Worm (Caenorhabditis elegans): Measurements from ENCODE around the gene F52E10.2.
A peak's percentile ranks its signal among the peaks of the same experiment; 100 is the strongest.

Gene F52E10.2

ce11 chrX:16297123-16297522 lies 14.1 kb upstream of the F52E10.2 start:
- TF ChIP-seq dao-5 (tag; optimal IDR thresholded peaks at IDR 0.05) (no peak), W03F9.2 (tag; optimal IDR thresholded peaks at IDR 0.05) (no peak), him-1 (tag; optimal IDR thresholded peaks at IDR 0.05) (no peak)

- TF ChIP-seq W03F9.2 (tag; optimal IDR thresholded peaks at IDR 0.05) (no peak), him-1 (tag; optimal IDR thresholded peaks at IDR 0.05) (no peak)
Observed at ce11 chrX:16292933-16293332, 9.9 kb upstream of the F52E10.2 start, which contains the start of gene F52E10.4. Gene F52E10.4 (minus strand): TSS chrX:16293033.

ce11 chrX:16290536-16290935 lies 7.5 kb upstream of the F52E10.2 start:
- TF ChIP-seq W03F9.2 (tag; optimal IDR thresholded peaks at IDR 0.05) = no peak
- TF ChIP-seq dao-5 (tag; optimal IDR thresholded peaks at IDR 0.05) = no peak
- no peak for TF ChIP-seq him-1 (tag; optimal IDR thresholded peaks at IDR 0.05)

ce11 chrX:16289635-16290034 lies 6.6 kb upstream of the F52E10.2 start:
- TF ChIP-seq dao-5 (tag; optimal IDR thresholded peaks at IDR 0.05) (no peak), W03F9.2 (tag; optimal IDR thresholded peaks at IDR 0.05) (no peak), him-1 (tag; optimal IDR thresholded peaks at IDR 0.05) (no peak)

ce11 chrX:16285151-16285550 lies 2.1 kb upstream of the F52E10.2 start:
- no peak for TF ChIP-seq W03F9.2 (tag; optimal IDR thresholded peaks at IDR 0.05)
- no peak for TF ChIP-seq him-1 (tag; optimal IDR thresholded peaks at IDR 0.05)
- TF ChIP-seq dao-5 (tag; optimal IDR thresholded peaks at IDR 0.05) = no peak

- TF ChIP-seq W03F9.2 (tag; optimal IDR thresholded peaks at IDR 0.05) = no peak
- TF ChIP-seq dao-5 (tag; optimal IDR thresholded peaks at IDR 0.05) = no peak
- TF ChIP-seq him-1 (tag; optimal IDR thresholded peaks at IDR 0.05) = no peak
Observed at ce11 chrX:16275255-16275813, 7.7 kb downstream of the F52E10.2 start, which contains the start of gene sdc-1. Gene sdc-1 (plus strand): TSS chrX:16275763.

- TF ChIP-seq dao-5 (tag; optimal IDR thresholded peaks at IDR 0.05) (no peak), W03F9.2 (tag; optimal IDR thresholded peaks at IDR 0.05) (peak; percentile 41)
Observed at ce11 chrX:16271147-16271546, 11.9 kb downstream of the F52E10.2 start.

ce11 chrX:16269969-16270368 lies 13.0 kb downstream of the F52E10.2 start, which contains the start of gene ifa-3:
Gene ifa-3 (minus strand): TSS chrX:16270069.
- TF ChIP-seq dao-5 (tag; optimal IDR thresholded peaks at IDR 0.05) = no peak
- TF ChIP-seq him-1 (tag; optimal IDR thresholded peaks at IDR 0.05) = no peak
- TF ChIP-seq W03F9.2 (tag; optimal IDR thresholded peaks at IDR 0.05) = no peak

ce11 chrX:16265636-16266384 lies 17.2 kb downstream of the F52E10.2 start, which contains the start of gene mua-6:
Gene mua-6 (minus strand): TSS chrX:16265686.
- TF ChIP-seq dao-5 (tag; optimal IDR thresholded peaks at IDR 0.05) (no peak), W03F9.2 (tag; optimal IDR thresholded peaks at IDR 0.05) (no peak), him-1 (tag; optimal IDR thresholded peaks at IDR 0.05) (no peak)

ce11 chrX:16263287-16263686 lies 19.7 kb downstream of the F52E10.2 start:
- TF ChIP-seq dao-5 (tag; optimal IDR thresholded peaks at IDR 0.05) = no peak

ce11 chrX:16261993-16262392 lies 21.0 kb downstream of the F52E10.2 start, which contains the start of gene sgk-1:
Gene sgk-1 (minus strand): TSS chrX:16262122.
- TF ChIP-seq W03F9.2 (tag; optimal IDR thresholded peaks at IDR 0.05) (no peak), him-1 (tag; optimal IDR thresholded peaks at IDR 0.05) (no peak), dao-5 (tag; optimal IDR thresholded peaks at IDR 0.05) (no peak)

ce11 chrX:16260077-16260476 lies 22.9 kb downstream of the F52E10.2 start:
- TF ChIP-seq W03F9.2 (tag; optimal IDR thresholded peaks at IDR 0.05) (no peak), dao-5 (tag; optimal IDR thresholded peaks at IDR 0.05) (no peak), him-1 (tag; optimal IDR thresholded peaks at IDR 0.05) (no peak)

- TF ChIP-seq him-1 (tag; optimal IDR thresholded peaks at IDR 0.05) (no peak), dao-5 (tag; optimal IDR thresholded peaks at IDR 0.05) (no peak), W03F9.2 (tag; optimal IDR thresholded peaks at IDR 0.05) (no peak)
Observed at ce11 chrX:16258503-16258902, 24.5 kb downstream of the F52E10.2 start.

- TF ChIP-seq W03F9.2 (tag; optimal IDR thresholded peaks at IDR 0.05) (no peak), him-1 (tag; optimal IDR thresholded peaks at IDR 0.05) (no peak), dao-5 (tag; optimal IDR thresholded peaks at IDR 0.05) (no peak)
Observed at ce11 chrX:16250679-16251078, 32.3 kb downstream of the F52E10.2 start, which contains the start of gene W10G6.6. Gene W10G6.6 (minus strand): TSS chrX:16250779.
